Worm (Caenorhabditis elegans) whole organism, L2 larva: Measurements from ENCODE around the gene trp-1.
A peak's percentile ranks its signal among the peaks of the same experiment; 100 is the strongest.

Experiments
- C34F6.9 ChIP-seq: fragments of 150-350 bp; optimal IDR thresholded peaks from 2 replicates; lab custom pipeline; 2014; ENCODE audit warnings: missing biosample characterization, missing genetic modification characterization
- F13H6.1 ChIP-seq: sonication (generic microtip); optimal IDR thresholded peaks from 2 replicates; lab custom pipeline; 2016; ENCODE audit warnings: missing genetic modification characterization, missing compliant biosample characterization
- R02D3.7 ChIP-seq: fragments of 150-350 bp; optimal IDR thresholded peaks from 2 replicates; lab custom pipeline; 2014; ENCODE audit warnings: missing biosample characterization, missing genetic modification characterization
- Y55F3AM.14 ChIP-seq: fragments of 200-800 bp; sonication (Bioruptor generic); optimal IDR thresholded peaks from 2 replicates; lab custom pipeline; 2018; ENCODE audit warnings: mild to moderate bottlenecking, missing genetic modification characterization, missing compliant biosample characterization
- ama-1 ChIP-seq: fragments of 150-350 bp; optimal IDR thresholded peaks from 2 replicates; lab custom pipeline; 2018; ENCODE audit warnings: inconsistent platforms
- blmp-1 ChIP-seq: sonication (generic microtip); optimal IDR thresholded peaks from 2 replicates; lab custom pipeline; 2017; ENCODE audit warnings: missing genetic modification characterization, mild to moderate bottlenecking, missing compliant biosample characterization, antibody characterized with exemption, moderate library complexity; ENCODE audit not compliant: insufficient read depth
- ceh-16 ChIP-seq: fragments of 150-350 bp; optimal IDR thresholded peaks from 2 replicates; lab custom pipeline; 2014; ENCODE audit warnings: missing biosample characterization, missing genetic modification characterization
- ceh-82 ChIP-seq: fragments of 150-350 bp; optimal IDR thresholded peaks from 2 replicates; lab custom pipeline; 2014; ENCODE audit warnings: missing biosample characterization, missing genetic modification characterization
- crh-2 ChIP-seq: sonication (generic microtip); optimal IDR thresholded peaks from 2 replicates; lab custom pipeline; 2017; ENCODE audit warnings: missing biosample characterization, missing genetic modification characterization
- elt-1 ChIP-seq: fragments of 150-350 bp; optimal IDR thresholded peaks from 2 replicates; lab custom pipeline; 2014; ENCODE audit warnings: missing biosample characterization, missing genetic modification characterization
- elt-3 ChIP-seq: sonication (generic microtip); optimal IDR thresholded peaks from 2 replicates; lab custom pipeline; 2017; ENCODE audit warnings: missing biosample characterization, missing genetic modification characterization
- fos-1 ChIP-seq: fragments of 150-350 bp; optimal IDR thresholded peaks from 2 replicates; lab custom pipeline; 2014; ENCODE audit warnings: missing biosample characterization, missing genetic modification characterization
- gmeb-1 ChIP-seq: fragments of 150-350 bp; optimal IDR thresholded peaks from 2 replicates; lab custom pipeline; 2014; ENCODE audit warnings: missing biosample characterization, missing genetic modification characterization
- lin-11 ChIP-seq: fragments of 150-350 bp; sonication (generic microtip); optimal IDR thresholded peaks from 2 replicates; lab custom pipeline; 2014; ENCODE audit warnings: missing biosample characterization, missing genetic modification characterization, inconsistent platforms, mixed read lengths
- lin-13 ChIP-seq: fragments of 150-350 bp; optimal IDR thresholded peaks from 2 replicates; lab custom pipeline; 2014; ENCODE audit warnings: missing biosample characterization, missing genetic modification reagents, missing genetic modification characterization
- lin-39 ChIP-seq: fragments of 150-350 bp; optimal IDR thresholded peaks from 2 replicates; lab custom pipeline; 2014; ENCODE audit warnings: missing biosample characterization, missing genetic modification reagents, missing genetic modification characterization
- lsy-2 ChIP-seq, 2 experiments: fragments of 150-350 bp in 1 of 2; sonication (generic microtip) in 1 of 2; optimal IDR thresholded peaks; 2 replicates each; lab custom pipeline; 2014 to 2017; ENCODE audit warnings: missing biosample characterization in 2 of 2, missing genetic modification characterization in 2 of 2
- mab-5 ChIP-seq: fragments of 150-350 bp; optimal IDR thresholded peaks from 2 replicates; lab custom pipeline; 2014; ENCODE audit warnings: missing biosample characterization, missing genetic modification characterization
- mbf-1 ChIP-seq: sonication (generic microtip); optimal IDR thresholded peaks from 2 replicates; lab custom pipeline; 2017; ENCODE audit warnings: missing biosample characterization, missing genetic modification characterization
- nhr-11 ChIP-seq: fragments of 150-350 bp; optimal IDR thresholded peaks from 2 replicates; lab custom pipeline; 2014; ENCODE audit warnings: missing biosample characterization, missing genetic modification characterization
- nhr-12 ChIP-seq: fragments of 150-350 bp; optimal IDR thresholded peaks from 2 replicates; lab custom pipeline; 2014; ENCODE audit warnings: missing biosample characterization, missing genetic modification characterization
- nhr-129 ChIP-seq: fragments of 150-350 bp; optimal IDR thresholded peaks from 2 replicates; lab custom pipeline; 2014; ENCODE audit warnings: missing biosample characterization, missing genetic modification characterization
- nhr-21 ChIP-seq: fragments of 150-350 bp; optimal IDR thresholded peaks from 2 replicates; lab custom pipeline; 2014; ENCODE audit warnings: missing biosample characterization, missing genetic modification characterization
- nhr-23 ChIP-seq: fragments of 150-350 bp; optimal IDR thresholded peaks from 2 replicates; lab custom pipeline; 2014; ENCODE audit warnings: missing biosample characterization, missing genetic modification reagents, missing genetic modification characterization
- nhr-25 ChIP-seq: fragments of 150-350 bp; sonication (generic microtip); optimal IDR thresholded peaks from 3 replicates; lab custom pipeline; 2014; ENCODE audit warnings: missing biosample characterization, missing genetic modification characterization
- nhr-6 ChIP-seq: fragments of 150-350 bp; optimal IDR thresholded peaks from 2 replicates; lab custom pipeline; 2014; ENCODE audit warnings: missing biosample characterization, missing genetic modification characterization
- peb-1 ChIP-seq: fragments of 150-350 bp; optimal IDR thresholded peaks from 2 replicates; lab custom pipeline; 2014; ENCODE audit warnings: missing biosample characterization, missing genetic modification characterization
- sem-4 ChIP-seq: fragments of 150-350 bp; optimal IDR thresholded peaks from 2 replicates; lab custom pipeline; 2014; ENCODE audit warnings: missing biosample characterization, missing genetic modification reagents, missing genetic modification characterization
- sma-3 ChIP-seq: sonication (generic microtip); optimal IDR thresholded peaks from 2 replicates; lab custom pipeline; 2016; ENCODE audit warnings: missing genetic modification reagents, missing genetic modification characterization, missing compliant biosample characterization
- sma-9 ChIP-seq, 2 experiments: fragments of 150-350 bp in 1 of 2; sonication (generic microtip) in 1 of 2; optimal IDR thresholded peaks; 2 replicates each; lab custom pipeline; 2014 to 2016; ENCODE audit warnings: missing genetic modification characterization in 2 of 2, mild to moderate bottlenecking in 1 of 2, missing biosample characterization in 1 of 2, missing compliant biosample characterization in 1 of 2, missing genetic modification reagents in 1 of 2, moderate library complexity in 1 of 2
- unc-39 ChIP-seq: fragments of 150-350 bp; optimal IDR thresholded peaks from 2 replicates; lab custom pipeline; 2014; ENCODE audit warnings: missing biosample characterization, missing genetic modification characterization
- unc-55 ChIP-seq: fragments of 150-350 bp; sonication (generic microtip); optimal IDR thresholded peaks from 3 replicates; lab custom pipeline; 2014; ENCODE audit warnings: missing biosample characterization, missing genetic modification reagents, missing genetic modification characterization
- unc-62 ChIP-seq: fragments of 150-350 bp; optimal IDR thresholded peaks from 2 replicates; lab custom pipeline; 2014; ENCODE audit warnings: missing biosample characterization, missing genetic modification reagents, missing genetic modification characterization
- ztf-4 ChIP-seq: fragments of 150-350 bp; optimal IDR thresholded peaks from 2 replicates; lab custom pipeline; 2014; ENCODE audit warnings: missing biosample characterization, missing genetic modification characterization

trp-1 gene

ce11 chrIII:8520589-8520988 lies 14.3 kb upstream of the trp-1 start:
- TF ChIP-seq lin-39 (tag; lab: Kevin White, UChicago), result no peak
- TF ChIP-seq sma-9 (GFP tag; optimal IDR thresholded peaks at IDR 0.05; lab: Kevin White, UChicago), result peak; percentile 5
- no peak for TF ChIP-seq sma-9 (tag; optimal IDR thresholded peaks at IDR 0.05; lab: Kevin White, UChicago)
- TF ChIP-seq mbf-1 (tag; lab: Kevin White, UChicago), result no peak
- no peak for TF ChIP-seq Y55F3AM.14 (GFP tag; lab: Kevin White, UChicago)
- no peak for TF ChIP-seq ceh-16 (tag; lab: Kevin White, UChicago)
- no peak for TF ChIP-seq nhr-23 (tag; lab: Kevin White, UChicago)
- no peak for TF ChIP-seq sma-3
- TF ChIP-seq blmp-1 (tag; lab: Kevin White, UChicago), result no peak
- no peak for TF ChIP-seq unc-39 (tag; lab: Kevin White, UChicago)
- no peak for TF ChIP-seq crh-2
- no peak for TF ChIP-seq ceh-82
- TF ChIP-seq unc-62 (GFP tag; lab: Kevin White, UChicago), result no peak
- no peak for TF ChIP-seq lsy-2 (tag; optimal IDR thresholded peaks at IDR 0.05; lab: Kevin White, UChicago)
- TF ChIP-seq fos-1 (tag; lab: Kevin White, UChicago), result no peak
- no peak for TF ChIP-seq ztf-4 (tag; lab: Kevin White, UChicago)
- peak; percentile 56 for TF ChIP-seq F13H6.1 (tag; lab: Kevin White, UChicago)

- no peak for TF ChIP-seq sem-4 (tag; lab: Kevin White, UChicago)
- no peak for TF ChIP-seq nhr-25 (tag; lab: Kevin White, UChicago)
- TF ChIP-seq nhr-11 (tag; lab: Kevin White, UChicago), result no peak
- TF ChIP-seq elt-1 (tag; lab: Kevin White, UChicago), result no peak
- TF ChIP-seq nhr-23 (tag; lab: Kevin White, UChicago), result no peak
- no peak for TF ChIP-seq F13H6.1 (tag; lab: Kevin White, UChicago)
- no peak for TF ChIP-seq unc-39 (tag; lab: Kevin White, UChicago)
- TF ChIP-seq unc-55 (GFP tag; lab: Kevin White, UChicago), result no peak
- no peak for TF ChIP-seq nhr-12 (tag; lab: Kevin White, UChicago)
These were observed 13.1 kb upstream of the trp-1 start for ce11 chrIII:8521654-8522392.

- TF ChIP-seq sma-3, result no peak
- TF ChIP-seq lin-39 (tag; lab: Kevin White, UChicago), result no peak
- TF ChIP-seq ceh-82, result no peak
- no peak for TF ChIP-seq mab-5 (tag; lab: Kevin White, UChicago)
- TF ChIP-seq nhr-6 (tag; lab: Kevin White, UChicago), result no peak
- no peak for TF ChIP-seq elt-3
- no peak for TF ChIP-seq R02D3.7 (tag; lab: Kevin White, UChicago)
- no peak for TF ChIP-seq nhr-23 (tag; lab: Kevin White, UChicago)
These were observed 10.2 kb upstream of the trp-1 start, which contains the start of gene idpp-15 for ce11 chrIII:8524773-8525172. Gene idpp-15, plus strand, starts transcription at chrIII:8525073.

ce11 chrIII:8529002-8529401 lies 5.9 kb upstream of the trp-1 start:
- peak; percentile 30 for TF ChIP-seq F13H6.1 (tag; lab: Kevin White, UChicago)
- peak; percentile 46 for TF ChIP-seq nhr-129 (tag; lab: Kevin White, UChicago)
- peak; percentile 5 for TF ChIP-seq nhr-6 (tag; lab: Kevin White, UChicago)
- TF ChIP-seq sma-3, result peak; percentile 27
- TF ChIP-seq Y55F3AM.14 (GFP tag; lab: Kevin White, UChicago), result no peak
- TF ChIP-seq peb-1 (tag; lab: Kevin White, UChicago), result no peak
- TF ChIP-seq unc-62 (GFP tag; lab: Kevin White, UChicago), result no peak
- TF ChIP-seq lin-11 (tag; lab: Kevin White, UChicago), result no peak
- TF ChIP-seq lin-13 (GFP tag; lab: Kevin White, UChicago), result peak; percentile 69
- TF ChIP-seq ztf-4 (tag; lab: Kevin White, UChicago), result peak; percentile 14
- TF ChIP-seq unc-55 (GFP tag; lab: Kevin White, UChicago), result peak; percentile 94
- TF ChIP-seq nhr-21, result no peak
- TF ChIP-seq gmeb-1 (tag; lab: Kevin White, UChicago), result peak; percentile 16
- peak; percentile 4 for TF ChIP-seq mab-5 (tag; lab: Kevin White, UChicago)
- peak; percentile 80 to 93 for TF ChIP-seq lsy-2 (tag; optimal IDR thresholded peaks at IDR 0.05; lab: Kevin White, UChicago)
- TF ChIP-seq C34F6.9, result peak; percentile 90
- TF ChIP-seq fos-1 (tag; lab: Kevin White, UChicago), result peak; percentile 23
- peak; percentile 79 for TF ChIP-seq ama-1 (lab: Kevin White, UChicago)
- peak; percentile 58 for TF ChIP-seq sma-9 (GFP tag; optimal IDR thresholded peaks at IDR 0.05; lab: Kevin White, UChicago)
- no peak for TF ChIP-seq sma-9 (tag; optimal IDR thresholded peaks at IDR 0.05; lab: Kevin White, UChicago)
- TF ChIP-seq crh-2, result peak; percentile 51
- TF ChIP-seq, all 48 proteins: peak for 15
